Fruit fly (Drosophila melanogaster) whole organism, embryonic: ENCODE measurements around the gene CG43127.

Source experiments
- CG10274 ChIP-seq: fragments of 200-800 bp; sonication (Bioruptor generic); optimal IDR thresholded peaks from 3 replicates; lab custom pipeline; 2017; ENCODE audit warnings: missing biosample characterization, mild to moderate bottlenecking, missing genetic modification characterization
- CG10366 ChIP-seq: fragments of 200-800 bp; sonication (Bioruptor generic); IDR thresholded peaks from 2 replicates; pipeline ENCODE4 v1.3.6; 2022; ENCODE audit warnings: missing biosample characterization, missing genetic modification characterization
- CG15696 ChIP-seq: fragments of 200-800 bp; sonication (Bioruptor generic); optimal IDR thresholded peaks from 2 replicates; lab custom pipeline; 2019; ENCODE audit warnings: missing biosample characterization, mild to moderate bottlenecking, missing genetic modification characterization, moderate library complexity
- CG17612 ChIP-seq: fragments of 200-800 bp; sonication (Bioruptor generic); IDR thresholded peaks from 2 replicates; pipeline ENCODE4 v1.3.6; 2022; ENCODE audit warnings: missing biosample characterization, missing genetic modification characterization
- CG17829 ChIP-seq: fragments of 200-800 bp; optimal IDR thresholded peaks from 2 replicates; lab custom pipeline; 2019; ENCODE audit warnings: missing biosample characterization, mild to moderate bottlenecking, missing genetic modification characterization, moderate library complexity
- CG18262 ChIP-seq: fragments of 200-800 bp; optimal IDR thresholded peaks from 3 replicates; lab custom pipeline; 2019; ENCODE audit warnings: missing biosample characterization, mild to moderate bottlenecking, missing genetic modification characterization, moderate library complexity
- CG2678 ChIP-seq: fragments of 200-800 bp; sonication (Bioruptor generic); optimal IDR thresholded peaks from 3 replicates; lab custom pipeline; 2019; ENCODE audit warnings: missing biosample characterization, mild to moderate bottlenecking, missing genetic modification characterization, moderate library complexity
- CG3281 ChIP-seq: fragments of 200-800 bp; sonication (Bioruptor generic); optimal IDR thresholded peaks from 3 replicates; lab custom pipeline; 2017; ENCODE audit warnings: missing biosample characterization, mild to moderate bottlenecking, missing genetic modification characterization
- CG6175 ChIP-seq: fragments of 200-800 bp; sonication (Bioruptor generic); IDR thresholded peaks from 3 replicates; pipeline ENCODE4 v1.3.6; 2022; ENCODE audit warnings: missing biosample characterization, missing genetic modification characterization
- CG6272 ChIP-seq: fragments of 200-800 bp; sonication (Bioruptor generic); IDR thresholded peaks from 2 replicates; pipeline ENCODE4 v1.3.6; 2022; ENCODE audit warnings: missing biosample characterization, missing genetic modification characterization
- CG6765 ChIP-seq: fragments of 200-800 bp; sonication (Bioruptor generic); optimal IDR thresholded peaks from 3 replicates; lab custom pipeline; 2017; ENCODE audit warnings: missing biosample characterization, mild to moderate bottlenecking, missing genetic modification characterization
- CG7271 ChIP-seq: fragments of 200-800 bp; sonication (Bioruptor generic); optimal IDR thresholded peaks from 2 replicates; lab custom pipeline; 2018; ENCODE audit warnings: missing biosample characterization, mild to moderate bottlenecking, missing genetic modification characterization, moderate library complexity
- CG8359 ChIP-seq: fragments of 200-800 bp; sonication (Bioruptor generic); optimal IDR thresholded peaks from 2 replicates; lab custom pipeline; 2017; ENCODE audit warnings: missing biosample characterization, mild to moderate bottlenecking, missing genetic modification characterization, borderline replicate concordance
- CG8944 ChIP-seq: fragments of 200-800 bp; sonication (Bioruptor generic); optimal IDR thresholded peaks from 3 replicates; lab custom pipeline; 2016; ENCODE audit warnings: missing biosample characterization, missing genetic modification characterization
- CG9215 ChIP-seq: fragments of 200-800 bp; sonication (Bioruptor generic); IDR thresholded peaks from 2 replicates; pipeline ENCODE4 v1.3.6; 2022; ENCODE audit warnings: missing biosample characterization, missing genetic modification characterization
- Camta ChIP-seq: fragments of 200-800 bp; sonication (Bioruptor generic); optimal IDR thresholded peaks from 2 replicates; lab custom pipeline; 2016; ENCODE audit warnings: missing biosample characterization, missing genetic modification characterization
- Doc2 ChIP-seq: fragments of 200-800 bp; sonication (Bioruptor generic); IDR thresholded peaks from 2 replicates; pipeline ENCODE4 v1.3.6; 2022; ENCODE audit warnings: missing biosample characterization, missing genetic modification characterization
- E2f1 ChIP-seq: fragments of 200-800 bp; sonication (Bioruptor generic); IDR thresholded peaks from 2 replicates; pipeline ENCODE4 v1.3.6; 2022; ENCODE audit warnings: missing biosample characterization, missing genetic modification characterization
- Mad ChIP-seq: fragments of 200-800 bp; sonication (Bioruptor generic); optimal IDR thresholded peaks from 2 replicates; lab custom pipeline; 2016; ENCODE audit warnings: missing biosample characterization, missing genetic modification characterization
- Opbp ChIP-seq: fragments of 200-800 bp; sonication (Bioruptor generic); IDR thresholded peaks from 3 replicates; pipeline ENCODE4 v1.3.6; 2022; ENCODE audit warnings: missing biosample characterization, missing genetic modification characterization; ENCODE audit not compliant: partially characterized antibody
- Trl ChIP-seq, 3 experiments: fragments of >200 bp in 2 of 3; fragments of 200-800 bp in 1 of 3; sonication (Bioruptor generic) in 1 of 3; optimal IDR thresholded peaks; 2 replicates in 1 of 3; 3 replicates in 2 of 3; lab custom pipeline; 2016 to 2017; ENCODE audit warnings: missing biosample characterization in 1 of 3, missing genetic modification characterization in 1 of 3
- Usf ChIP-seq: fragments of 200-800 bp; sonication (Bioruptor generic); optimal IDR thresholded peaks from 2 replicates; lab custom pipeline; 2017; ENCODE audit warnings: missing genotype, missing biosample characterization, missing genetic modification characterization
- ato ChIP-seq: fragments of 200-800 bp; sonication (Bioruptor generic); IDR thresholded peaks from 2 replicates; pipeline ENCODE4 v1.3.6; 2022; ENCODE audit warnings: missing biosample characterization, missing genetic modification characterization; ENCODE audit not compliant: partially characterized antibody
- bowl ChIP-seq: fragments of 200-800 bp; sonication (Bioruptor generic); IDR thresholded peaks from 2 replicates; pipeline ENCODE4 v1.3.6; 2022; ENCODE audit warnings: missing biosample characterization, missing genetic modification characterization
- chinmo ChIP-seq: fragments of 200-800 bp; sonication (Bioruptor generic); IDR thresholded peaks from 4 replicates; pipeline ENCODE4 v1.3.6; 2022; ENCODE audit warnings: missing biosample characterization, missing genetic modification characterization; ENCODE audit not compliant: partially characterized antibody
- ci ChIP-seq: fragments of 200-800 bp; sonication (Bioruptor generic); IDR thresholded peaks from 3 replicates; pipeline ENCODE4 v1.3.6; 2022; ENCODE audit warnings: missing biosample characterization, missing genetic modification characterization
- cwo ChIP-seq: fragments of 200-800 bp; sonication (Bioruptor generic); optimal IDR thresholded peaks from 3 replicates; lab custom pipeline; 2017; ENCODE audit warnings: missing biosample characterization, missing genetic modification characterization, mild to moderate bottlenecking, moderate library complexity, missing genetic modification reagents
- da ChIP-seq: fragments of 200-800 bp; sonication (Bioruptor generic); optimal IDR thresholded peaks from 2 replicates; lab custom pipeline; 2016; ENCODE audit warnings: missing biosample characterization, missing genetic modification characterization
- esg ChIP-seq: fragments of 200-800 bp; sonication (Bioruptor generic); conservative IDR thresholded peaks from 2 replicates; pipeline ENCODE4 v1.3.6; 2022; ENCODE audit warnings: missing biosample characterization, missing genetic modification characterization
- grau ChIP-seq: fragments of 200-800 bp; optimal IDR thresholded peaks from 3 replicates; lab custom pipeline; 2019; ENCODE audit warnings: missing biosample characterization, mild to moderate bottlenecking, missing genetic modification characterization, moderate library complexity
- gro ChIP-seq: fragments of 200-800 bp; sonication (Bioruptor generic); optimal IDR thresholded peaks from 2 replicates; lab custom pipeline; 2016; ENCODE audit warnings: missing biosample characterization, missing genetic modification characterization
- lab ChIP-seq: fragments of 200-800 bp; sonication (Bioruptor generic); optimal IDR thresholded peaks from 3 replicates; lab custom pipeline; 2017; ENCODE audit warnings: missing biosample characterization, missing genetic modification characterization, mild to moderate bottlenecking, moderate library complexity, missing genetic modification reagents
- luna ChIP-seq: fragments of 200-800 bp; sonication (Bioruptor generic); optimal IDR thresholded peaks from 2 replicates; lab custom pipeline; 2016; ENCODE audit warnings: missing biosample characterization, missing genetic modification characterization
- nom ChIP-seq: fragments of 200-800 bp; sonication (Bioruptor generic); optimal IDR thresholded peaks from 2 replicates; lab custom pipeline; 2017; ENCODE audit warnings: missing biosample characterization, missing genetic modification characterization, mild to moderate bottlenecking, moderate library complexity, missing genetic modification reagents
- odd ChIP-seq: fragments of 200-800 bp; sonication (Bioruptor generic); optimal IDR thresholded peaks from 2 replicates; lab custom pipeline; 2017; ENCODE audit warnings: missing biosample characterization, mild to moderate bottlenecking, missing genetic modification characterization
- pb ChIP-seq: fragments of 200-800 bp; sonication (Bioruptor generic); optimal IDR thresholded peaks from 3 replicates; lab custom pipeline; 2016; ENCODE audit warnings: missing biosample characterization, missing genetic modification characterization
- ranshi ChIP-seq: fragments of 200-800 bp; sonication (Bioruptor generic); IDR thresholded peaks from 2 replicates; pipeline ENCODE4 v1.3.6; 2022; ENCODE audit warnings: missing biosample characterization, missing genetic modification characterization
- ro ChIP-seq: fragments of 200-800 bp; sonication (Bioruptor generic); IDR thresholded peaks from 2 replicates; pipeline ENCODE4 v1.3.6; 2022; ENCODE audit warnings: missing biosample characterization, missing genetic modification characterization
- sug ChIP-seq: fragments of 200-800 bp; optimal IDR thresholded peaks from 2 replicates; lab custom pipeline; 2019; ENCODE audit warnings: missing biosample characterization, mild to moderate bottlenecking, missing genetic modification characterization, moderate library complexity
- zfh1 ChIP-seq: fragments of 200-800 bp; sonication (Bioruptor generic); IDR thresholded peaks from 3 replicates; pipeline ENCODE4 v1.3.6; 2022; ENCODE audit warnings: missing biosample characterization, missing genetic modification characterization

Gene CG43127

dm6 chr3L:10659524-10659923, 34.1 kb upstream of the CG43127 start (continued):
- no peak for TF ChIP-seq CG6765 (GFP tag; lab: Kevin White, UChicago)
- no peak for TF ChIP-seq Camta (GFP tag; lab: Kevin White, UChicago)
- TF ChIP-seq odd (GFP tag; lab: Kevin White, UChicago): no peak
- no peak for TF ChIP-seq Usf (GFP tag; lab: Kevin White, UChicago)
- no peak for TF ChIP-seq ro (GFP tag; lab: Robert Waterston, UW)
- no peak for TF ChIP-seq nom (GFP tag; lab: Kevin White, UChicago)
- no peak for TF ChIP-seq CG7271
- TF ChIP-seq pb (GFP tag; lab: Kevin White, UChicago): no peak
- no peak for TF ChIP-seq luna (GFP tag; lab: Kevin White, UChicago)
- no peak for TF ChIP-seq CG3281 (GFP tag; lab: Kevin White, UChicago)
- TF ChIP-seq CG18262 (tag; lab: Kevin White, UChicago): no peak
- no peak for TF ChIP-seq grau (tag; lab: Kevin White, UChicago)
- no peak for TF ChIP-seq CG6175 (GFP tag; lab: Robert Waterston, UW)
- TF ChIP-seq CG17612: no peak
- TF ChIP-seq CG10366 (GFP tag; lab: Robert Waterston, UW): no peak
- no peak for TF ChIP-seq ato (GFP tag; lab: Robert Waterston, UW)
- TF ChIP-seq CG15696 (tag; lab: Kevin White, UChicago): no peak
- no peak for TF ChIP-seq esg (GFP tag; lab: Robert Waterston, UW)
- TF ChIP-seq Doc2 (GFP tag; lab: Robert Waterston, UW): no peak
- no peak for TF ChIP-seq Mad (GFP tag; lab: Kevin White, UChicago)
- no peak for TF ChIP-seq gro
- TF ChIP-seq zfh1 (GFP tag; lab: Robert Waterston, UW): peak; percentile 5; the same call in 1 of the 3 replicates
- no peak for TF ChIP-seq lab
- 0 out of 2 replicates have a peak, but pooled peaks have one; percentile 10 for TF ChIP-seq ranshi (GFP tag; lab: Robert Waterston, UW)
- TF ChIP-seq CG2678 (tag; lab: Kevin White, UChicago): no peak
- no peak for TF ChIP-seq CG8944 (GFP tag; lab: Kevin White, UChicago)
- TF ChIP-seq bowl (GFP tag; lab: Robert Waterston, UW): no peak
- no peak for TF ChIP-seq CG6272 (GFP tag; lab: Robert Waterston, UW)
- no peak for TF ChIP-seq ci
- TF ChIP-seq CG9215: no peak
- TF ChIP-seq cwo (GFP tag; lab: Kevin White, UChicago): no peak
- TF ChIP-seq da (GFP tag; lab: Kevin White, UChicago): peak; percentile 1
- TF ChIP-seq CG8359 (GFP tag; lab: Kevin White, UChicago): no peak
- TF ChIP-seq E2f1 (GFP tag; lab: Robert Waterston, UW): no peak
- TF ChIP-seq CG10274 (GFP tag; lab: Kevin White, UChicago): no peak

DNA sequence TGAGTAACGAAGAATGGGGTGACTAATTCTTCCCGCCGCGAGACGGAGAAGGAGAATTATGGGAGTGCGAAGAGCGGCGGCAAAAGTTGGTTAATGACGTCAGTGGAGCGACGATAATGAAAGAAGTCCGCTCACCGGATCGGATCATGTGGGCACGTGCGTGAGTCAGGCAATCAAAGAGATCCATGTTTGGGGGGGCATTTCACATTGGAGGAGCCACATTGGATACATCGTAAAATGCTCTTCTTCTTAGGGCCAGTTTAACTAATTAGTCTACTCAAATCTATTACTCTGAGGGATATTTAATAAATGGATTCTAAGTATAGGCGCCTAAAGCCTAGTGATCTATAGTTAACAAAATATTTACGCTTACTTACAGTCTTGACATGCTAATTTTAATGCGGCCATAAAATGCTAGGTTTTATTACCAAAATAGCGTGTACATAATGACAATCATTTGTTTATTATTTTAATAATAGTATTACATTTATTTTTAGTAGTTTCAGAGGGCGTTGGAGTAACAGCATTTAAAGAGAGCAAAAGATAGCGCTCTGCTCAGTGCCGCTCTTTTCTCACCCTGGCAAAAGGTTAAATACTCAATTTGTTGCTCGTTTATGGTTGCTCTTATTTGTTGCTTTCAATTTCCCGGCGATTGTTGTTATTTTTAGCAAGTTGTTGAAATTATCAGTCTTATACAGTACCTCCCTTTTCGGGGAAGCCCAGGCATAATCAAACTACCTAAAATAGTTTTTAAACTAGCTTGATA, 33.1 kb upstream of the CG43127 start:
- no peak for TF ChIP-seq Opbp (GFP tag; lab: Robert Waterston, UW)
- peak; percentile 21 for TF ChIP-seq sug
- TF ChIP-seq Trl (optimal IDR thresholded peaks at IDR 0.05; lab: Kevin White, UChicago): peak; percentile 56 to 73
- no peak for TF ChIP-seq Trl (GFP tag; optimal IDR thresholded peaks at IDR 0.05; lab: Kevin White, UChicago)
- TF ChIP-seq CG17829 (tag; lab: Kevin White, UChicago): no peak
- TF ChIP-seq chinmo (GFP tag; lab: Robert Waterston, UW): 0 out of 4 replicates have a peak, but pooled peaks have one; percentile 43
- peak; percentile 68 for TF ChIP-seq cwo (GFP tag; lab: Kevin White, UChicago)
- TF ChIP-seq, all 482 proteins: peak for 4
